Worm (Caenorhabditis elegans) whole organism, late embryonic: ENCODE measurements around the gene M04B2.6.

Experiments
- C08G9.2 ChIP-seq: sonication (generic microtip); optimal IDR thresholded peaks from 2 replicates; lab custom pipeline; 2016; ENCODE audit warnings: mild to moderate bottlenecking, missing genetic modification characterization, moderate library complexity, missing compliant biosample characterization
- F13H6.1 ChIP-seq: sonication (generic microtip); optimal IDR thresholded peaks from 2 replicates; lab custom pipeline; 2016; ENCODE audit warnings: missing genetic modification characterization, missing compliant biosample characterization
- K02D7.2 ChIP-seq: sonication (generic microtip); optimal IDR thresholded peaks from 2 replicates; lab custom pipeline; 2017; ENCODE audit warnings: mild to moderate bottlenecking, missing genetic modification characterization, missing compliant biosample characterization
- K09A11.1 ChIP-seq: sonication (generic microtip); optimal IDR thresholded peaks from 2 replicates; lab custom pipeline; 2017; ENCODE audit warnings: antibody characterized with exemption, mild to moderate bottlenecking, missing genetic modification characterization, missing compliant biosample characterization; ENCODE audit not compliant: insufficient read depth
- T23F11.4 ChIP-seq: fragments of 200-800 bp; sonication (Bioruptor generic); optimal IDR thresholded peaks from 2 replicates; lab custom pipeline; 2018; ENCODE audit warnings: mild to moderate bottlenecking, missing genetic modification characterization, missing compliant biosample characterization
- Y22D7AL.16 ChIP-seq: sonication (generic microtip); optimal IDR thresholded peaks from 2 replicates; lab custom pipeline; 2016; ENCODE audit warnings: missing genetic modification characterization, missing compliant biosample characterization
- ahr-1 ChIP-seq: sonication (generic microtip); optimal IDR thresholded peaks from 2 replicates; lab custom pipeline; 2016; ENCODE audit warnings: missing genetic modification characterization, missing compliant biosample characterization
- ceh-14 ChIP-seq: sonication (generic microtip); optimal IDR thresholded peaks from 2 replicates; lab custom pipeline; 2016; ENCODE audit warnings: missing genotype, missing genetic modification characterization, missing compliant biosample characterization
- ceh-18 ChIP-seq: sonication (generic microtip); optimal IDR thresholded peaks from 2 replicates; lab custom pipeline; 2016; ENCODE audit warnings: missing genetic modification characterization, missing compliant biosample characterization
- ceh-22 ChIP-seq: sonication (generic microtip); optimal IDR thresholded peaks from 2 replicates; lab custom pipeline; 2017; ENCODE audit warnings: missing biosample characterization, missing genetic modification characterization
- ceh-30 ChIP-seq: fragments of 150-350 bp; optimal IDR thresholded peaks from 2 replicates; lab custom pipeline; 2014; ENCODE audit warnings: missing biosample characterization, missing genetic modification characterization
- ceh-34 ChIP-seq: sonication (generic microtip); optimal IDR thresholded peaks from 2 replicates; lab custom pipeline; 2016; ENCODE audit warnings: mild to moderate bottlenecking, missing genetic modification characterization, missing compliant biosample characterization
- dmd-4 ChIP-seq: sonication (generic microtip); optimal IDR thresholded peaks from 2 replicates; lab custom pipeline; 2016; ENCODE audit warnings: borderline replicate concordance, missing genetic modification characterization, missing compliant biosample characterization
- elt-2 ChIP-seq: sonication (generic microtip); optimal IDR thresholded peaks from 2 replicates; lab custom pipeline; 2016; ENCODE audit warnings: missing genetic modification reagents, missing genetic modification characterization, missing compliant biosample characterization
- fax-1 ChIP-seq: sonication (generic microtip); optimal IDR thresholded peaks from 2 replicates; lab custom pipeline; 2016; ENCODE audit warnings: missing genotype, missing genetic modification characterization, missing compliant biosample characterization
- fkh-10 ChIP-seq: fragments of 150-350 bp; optimal IDR thresholded peaks from 2 replicates; lab custom pipeline; 2014; ENCODE audit warnings: missing biosample characterization, missing genetic modification reagents, missing genetic modification characterization
- gmeb-2 ChIP-seq: sonication (generic microtip); optimal IDR thresholded peaks from 2 replicates; lab custom pipeline; 2016; ENCODE audit warnings: missing genetic modification characterization, inconsistent platforms, missing compliant biosample characterization
- hlh-30 ChIP-seq: sonication (generic microtip); optimal IDR thresholded peaks from 2 replicates; lab custom pipeline; 2017; ENCODE audit warnings: antibody characterized with exemption, missing genetic modification characterization, missing compliant biosample characterization; ENCODE audit not compliant: insufficient read depth
- hlh-6 ChIP-seq: sonication (generic microtip); optimal IDR thresholded peaks from 2 replicates; lab custom pipeline; 2016; ENCODE audit warnings: missing genotype, missing genetic modification characterization, missing compliant biosample characterization
- hlh-8 ChIP-seq: sonication (generic microtip); optimal IDR thresholded peaks from 2 replicates; lab custom pipeline; 2016; ENCODE audit warnings: missing genotype, missing genetic modification characterization, missing compliant biosample characterization
- lin-11 ChIP-seq: fragments of 200-800 bp; sonication (Bioruptor generic); optimal IDR thresholded peaks from 2 replicates; lab custom pipeline; 2018; ENCODE audit warnings: mild to moderate bottlenecking, missing genetic modification characterization, missing compliant biosample characterization
- madf-2 ChIP-seq: sonication (generic microtip); optimal IDR thresholded peaks from 2 replicates; lab custom pipeline; 2017; ENCODE audit warnings: missing genetic modification characterization, missing compliant biosample characterization
- mec-3 ChIP-seq: sonication (generic microtip); optimal IDR thresholded peaks from 2 replicates; lab custom pipeline; 2016; ENCODE audit warnings: borderline replicate concordance, missing genetic modification characterization, missing compliant biosample characterization
- nfya-1 ChIP-seq: sonication (generic microtip); optimal IDR thresholded peaks from 2 replicates; lab custom pipeline; 2017; ENCODE audit warnings: missing genetic modification characterization, mild to moderate bottlenecking, missing compliant biosample characterization, antibody characterized with exemption, moderate library complexity
- nhr-232 ChIP-seq: sonication (generic microtip); optimal IDR thresholded peaks from 2 replicates; lab custom pipeline; 2016; ENCODE audit warnings: missing genetic modification characterization, missing compliant biosample characterization
- npax-4 ChIP-seq: sonication (generic microtip); optimal IDR thresholded peaks from 2 replicates; lab custom pipeline; 2016; ENCODE audit warnings: missing genetic modification characterization, missing compliant biosample characterization
- pat-9 ChIP-seq: fragments of 200-800 bp; sonication (Bioruptor generic); optimal IDR thresholded peaks from 2 replicates; lab custom pipeline; 2018; ENCODE audit warnings: mild to moderate bottlenecking, missing genetic modification characterization, moderate library complexity, missing compliant biosample characterization
- pha-4 ChIP-seq: fragments of 150-350 bp; optimal IDR thresholded peaks from 2 replicates; lab custom pipeline; 2018; ENCODE audit warnings: missing biosample characterization, missing genetic modification reagents, missing genetic modification characterization
- pqm-1 ChIP-seq: sonication (generic microtip); optimal IDR thresholded peaks from 2 replicates; lab custom pipeline; 2016; ENCODE audit warnings: missing genetic modification characterization, missing compliant biosample characterization
- pros-1 ChIP-seq: fragments of 150-350 bp; optimal IDR thresholded peaks from 2 replicates; lab custom pipeline; 2014; ENCODE audit warnings: missing biosample characterization, missing genetic modification reagents, missing genetic modification characterization
- ref-2 ChIP-seq: sonication (generic microtip); optimal IDR thresholded peaks from 2 replicates; lab custom pipeline; 2016; ENCODE audit warnings: missing genetic modification characterization, missing compliant biosample characterization
- sox-4 ChIP-seq: sonication (generic microtip); optimal IDR thresholded peaks from 2 replicates; lab custom pipeline; 2017; ENCODE audit warnings: mild to moderate bottlenecking, missing genetic modification characterization, inconsistent platforms, missing compliant biosample characterization
- syd-9 ChIP-seq: sonication (generic microtip); optimal IDR thresholded peaks from 2 replicates; lab custom pipeline; 2016; ENCODE audit warnings: mild to moderate bottlenecking, missing genetic modification characterization, moderate library complexity, missing compliant biosample characterization
- tbx-2 ChIP-seq: sonication (generic microtip); optimal IDR thresholded peaks from 2 replicates; lab custom pipeline; 2016; ENCODE audit warnings: missing genetic modification characterization, missing compliant biosample characterization
- unc-86 ChIP-seq: sonication (generic microtip); optimal IDR thresholded peaks from 2 replicates; lab custom pipeline; 2016; ENCODE audit warnings: missing genetic modification characterization, missing compliant biosample characterization
- ztf-16 ChIP-seq: sonication (generic microtip); optimal IDR thresholded peaks from 2 replicates; lab custom pipeline; 2017; ENCODE audit warnings: missing genetic modification characterization, missing compliant biosample characterization

Gene M04B2.6

ce11 chrIV:11493899-11494298 is 16.7 kb downstream of the M04B2.6 start:
- no peak for TF ChIP-seq sox-4 (tag; lab: Kevin White, UChicago)
- TF ChIP-seq C08G9.2 (tag; lab: Kevin White, UChicago), result no peak
- no peak for TF ChIP-seq Y22D7AL.16
- no peak for TF ChIP-seq fkh-10 (GFP tag; lab: Kevin White, UChicago)
- TF ChIP-seq pqm-1 (tag; lab: Kevin White, UChicago), result no peak
- no peak for TF ChIP-seq ref-2
- no peak for TF ChIP-seq syd-9 (tag; lab: Kevin White, UChicago)

- TF ChIP-seq nfya-1 (tag; lab: Kevin White, UChicago), result no peak
- no peak for TF ChIP-seq gmeb-2 (tag; lab: Kevin White, UChicago)
- no peak for TF ChIP-seq fax-1 (tag; lab: Kevin White, UChicago)
- no peak for TF ChIP-seq T23F11.4
- no peak for TF ChIP-seq Y22D7AL.16
- no peak for TF ChIP-seq elt-2 (tag; lab: Kevin White, UChicago)
- no peak for TF ChIP-seq C08G9.2 (tag; lab: Kevin White, UChicago)
- TF ChIP-seq ahr-1, result no peak
- TF ChIP-seq ceh-18 (tag; lab: Kevin White, UChicago), result no peak
- TF ChIP-seq hlh-30, result no peak
- TF ChIP-seq ref-2, result no peak
- no peak for TF ChIP-seq pros-1
- no peak for TF ChIP-seq K09A11.1 (tag; lab: Kevin White, UChicago)
- TF ChIP-seq F13H6.1 (tag; lab: Kevin White, UChicago), result no peak
- TF ChIP-seq lin-11, result no peak
- no peak for TF ChIP-seq syd-9 (tag; lab: Kevin White, UChicago)
- TF ChIP-seq ceh-30, result no peak
These were observed 18.2 kb downstream of the M04B2.6 start for ce11 chrIV:11492345-11492744.

- no peak for TF ChIP-seq ahr-1
- TF ChIP-seq ztf-16 (tag; lab: Kevin White, UChicago), result no peak
- TF ChIP-seq ceh-22 (tag; lab: Kevin White, UChicago), result no peak
- no peak for TF ChIP-seq unc-86 (tag; lab: Kevin White, UChicago)
- no peak for TF ChIP-seq ceh-14 (tag; lab: Kevin White, UChicago)
- no peak for TF ChIP-seq npax-4 (tag; lab: Kevin White, UChicago)
- no peak for TF ChIP-seq tbx-2
- no peak for TF ChIP-seq pros-1
- TF ChIP-seq nfya-1 (tag; lab: Kevin White, UChicago), result no peak
- TF ChIP-seq madf-2 (tag; lab: Kevin White, UChicago), result no peak
- TF ChIP-seq gmeb-2 (tag; lab: Kevin White, UChicago), result no peak
These were observed 19.1 kb downstream of the M04B2.6 start for ce11 chrIV:11491422-11491821.

ce11 chrIV:11489610-11490339 is 20.8 kb downstream of the M04B2.6 start:
- peak; percentile 7 for TF ChIP-seq tbx-2
- no peak for TF ChIP-seq K02D7.2 (tag; lab: Kevin White, UChicago)
- peak; percentile 86 for TF ChIP-seq ceh-18 (tag; lab: Kevin White, UChicago)
- TF ChIP-seq nhr-232 (tag; lab: Kevin White, UChicago), result no peak
- TF ChIP-seq hlh-6, result no peak
- no peak for TF ChIP-seq mec-3 (tag; lab: Kevin White, UChicago)
- TF ChIP-seq npax-4 (tag; lab: Kevin White, UChicago), result no peak
- TF ChIP-seq dmd-4, result no peak
- TF ChIP-seq fax-1 (tag; lab: Kevin White, UChicago), result no peak
- no peak for TF ChIP-seq pha-4
- TF ChIP-seq ceh-34, result no peak
- TF ChIP-seq fkh-10 (GFP tag; lab: Kevin White, UChicago), result no peak
- no peak for TF ChIP-seq pat-9 (tag; lab: Kevin White, UChicago)
- peak; percentile 25 for TF ChIP-seq nfya-1 (tag; lab: Kevin White, UChicago)
- no peak for TF ChIP-seq ceh-22 (tag; lab: Kevin White, UChicago)
- peak; percentile 20 for TF ChIP-seq hlh-8 (tag; lab: Kevin White, UChicago)
